Worm (Caenorhabditis elegans) whole organism, young adult: Measurements from ENCODE around the gene txt-10.

Experiments used
- C17E4.6 ChIP-seq: fragments of 200-800 bp; sonication (Bioruptor generic); IDR thresholded peaks from 2 replicates; pipeline ENCODE4 v1.3.6; 2022; ENCODE audit warnings: missing genetic modification reagents, missing genetic modification characterization, missing compliant biosample characterization
- D2030.7 ChIP-seq: fragments of 200-800 bp; sonication (Bioruptor generic); IDR thresholded peaks from 2 replicates; pipeline ENCODE4 v1.3.6; 2022; ENCODE audit warnings: missing genetic modification reagents, missing genetic modification characterization, missing compliant biosample characterization
- F23B12.7 ChIP-seq: sonication (generic microtip); optimal IDR thresholded peaks from 2 replicates; lab custom pipeline; 2017; ENCODE audit warnings: missing genetic modification characterization, mild to moderate bottlenecking, missing compliant biosample characterization, antibody characterized with exemption, moderate library complexity; ENCODE audit not compliant: insufficient read depth
- F37B4.10 ChIP-seq: fragments of 200-800 bp; sonication (Bioruptor generic); IDR thresholded peaks from 2 replicates; pipeline ENCODE4 v1.3.6; 2022; ENCODE audit warnings: missing genetic modification characterization, missing compliant biosample characterization
- K11D2.4 ChIP-seq: fragments of 200-800 bp; sonication (Bioruptor generic); IDR thresholded peaks from 2 replicates; pipeline ENCODE4 v1.3.6; 2022; ENCODE audit warnings: missing genetic modification reagents, missing genetic modification characterization, missing compliant biosample characterization
- K12H6.12 ChIP-seq: fragments of 200-800 bp; sonication (Bioruptor generic); optimal IDR thresholded peaks from 2 replicates; lab custom pipeline; 2018; ENCODE audit warnings: mild to moderate bottlenecking, missing genetic modification characterization, missing compliant biosample characterization
- T26A5.8 ChIP-seq: sonication (generic microtip); optimal IDR thresholded peaks from 2 replicates; lab custom pipeline; 2016; ENCODE audit warnings: missing genetic modification characterization, missing compliant biosample characterization
- Y53F4B.3 ChIP-seq: fragments of 200-800 bp; sonication (Bioruptor generic); IDR thresholded peaks from 2 replicates; pipeline ENCODE4 v1.3.6; 2022; ENCODE audit warnings: missing genetic modification reagents, missing genetic modification characterization, missing compliant biosample characterization
- Y67H2A.10 ChIP-seq: fragments of 200-800 bp; sonication (Bioruptor generic); conservative IDR thresholded peaks from 2 replicates; pipeline ENCODE4 v1.3.6; 2022; ENCODE audit warnings: missing genetic modification reagents, missing genetic modification characterization, missing compliant biosample characterization
- Y79H2A.3 ChIP-seq: fragments of 200-800 bp; sonication (Bioruptor generic); conservative IDR thresholded peaks from 2 replicates; pipeline ENCODE4 v1.3.6; 2022; ENCODE audit warnings: missing genetic modification reagents, missing genetic modification characterization, missing compliant biosample characterization
- akir-1 ChIP-seq: fragments of 200-800 bp; sonication (Bioruptor generic); optimal IDR thresholded peaks from 2 replicates; lab custom pipeline; 2018; ENCODE audit warnings: mild to moderate bottlenecking, missing genetic modification characterization, moderate library complexity, missing compliant biosample characterization
- athp-1 ChIP-seq: sonication (generic microtip); optimal IDR thresholded peaks from 2 replicates; lab custom pipeline; 2017; ENCODE audit warnings: mild to moderate bottlenecking, missing genetic modification characterization, missing compliant biosample characterization
- attf-3 ChIP-seq: fragments of 200-800 bp; sonication (Bioruptor generic); conservative IDR thresholded peaks from 2 replicates; pipeline ENCODE4 v1.3.6; 2022; ENCODE audit warnings: missing genetic modification reagents, missing genetic modification characterization, missing compliant biosample characterization
- bed-1 ChIP-seq: fragments of 200-800 bp; sonication (Bioruptor generic); IDR thresholded peaks from 2 replicates; pipeline ENCODE4 v1.3.6; 2022; ENCODE audit warnings: missing genetic modification reagents, missing genetic modification characterization, missing compliant biosample characterization
- bed-2 ChIP-seq: fragments of 200-800 bp; sonication (Bioruptor generic); IDR thresholded peaks from 2 replicates; pipeline ENCODE4 v1.3.6; 2022; ENCODE audit warnings: missing genetic modification reagents, missing genetic modification characterization, missing compliant biosample characterization
- ccch-3 ChIP-seq: fragments of 200-800 bp; sonication (Bioruptor generic); optimal IDR thresholded peaks from 2 replicates; lab custom pipeline; 2018; ENCODE audit warnings: mild to moderate bottlenecking, missing genetic modification characterization, missing compliant biosample characterization
- cebp-1 ChIP-seq, 2 experiments: fragments of 200-800 bp in 1 of 2; sonication (Bioruptor generic) in 1 of 2; sonication (generic microtip) in 1 of 2; IDR thresholded peaks in 1 of 2; optimal IDR thresholded peaks in 1 of 2; 2 replicates each; pipeline versions ENCODE4 v1.3.6 to Lab custom; 2017 to 2022; ENCODE audit warnings: missing compliant biosample characterization in 2 of 2, missing genetic modification characterization in 2 of 2, mild to moderate bottlenecking in 1 of 2, missing genetic modification reagents in 1 of 2, moderate library complexity in 1 of 2
- cebp-2 ChIP-seq: fragments of 200-800 bp; sonication (Bioruptor generic); IDR thresholded peaks from 2 replicates; pipeline ENCODE4 v1.3.6; 2022; ENCODE audit warnings: missing genetic modification characterization, missing compliant biosample characterization
- ceh-40 ChIP-seq: fragments of 200-800 bp; sonication (Bioruptor generic); IDR thresholded peaks from 2 replicates; pipeline ENCODE4 v1.3.6; 2022; ENCODE audit warnings: missing genetic modification characterization, missing compliant biosample characterization
- ceh-58 ChIP-seq: fragments of 200-800 bp; sonication (Bioruptor generic); IDR thresholded peaks from 2 replicates; pipeline ENCODE4 v1.3.6; 2022; ENCODE audit warnings: missing genetic modification characterization, missing compliant biosample characterization
- ceh-79 ChIP-seq: sonication (generic microtip); optimal IDR thresholded peaks from 2 replicates; lab custom pipeline; 2017; ENCODE audit warnings: mild to moderate bottlenecking, missing genetic modification characterization, missing compliant biosample characterization
- ceh-91 ChIP-seq: fragments of 200-800 bp; sonication (Bioruptor generic); IDR thresholded peaks from 2 replicates; pipeline ENCODE4 v1.3.6; 2022; ENCODE audit warnings: missing genetic modification reagents, missing genetic modification characterization, missing compliant biosample characterization
- dpff-1 ChIP-seq: sonication (generic microtip); optimal IDR thresholded peaks from 2 replicates; lab custom pipeline; 2017; ENCODE audit warnings: mild to moderate bottlenecking, missing genetic modification characterization, missing compliant biosample characterization
- egl-44 ChIP-seq: fragments of 200-800 bp; sonication (Bioruptor generic); IDR thresholded peaks from 2 replicates; pipeline ENCODE4 v1.3.6; 2022; ENCODE audit warnings: missing genetic modification reagents, missing genetic modification characterization, missing compliant biosample characterization
- gei-17 ChIP-seq: fragments of 200-800 bp; sonication (Bioruptor generic); optimal IDR thresholded peaks from 2 replicates; lab custom pipeline; 2018; ENCODE audit warnings: mild to moderate bottlenecking, missing genetic modification characterization, missing compliant biosample characterization
- hlh-12 ChIP-seq: sonication (generic microtip); optimal IDR thresholded peaks from 2 replicates; lab custom pipeline; 2016; ENCODE audit warnings: missing genetic modification characterization, missing compliant biosample characterization
- hmg-20 ChIP-seq: fragments of 200-800 bp; sonication (Bioruptor generic); IDR thresholded peaks from 2 replicates; pipeline ENCODE4 v1.3.6; 2022; ENCODE audit warnings: missing genetic modification reagents, missing genetic modification characterization, missing compliant biosample characterization
- lag-1 ChIP-seq: fragments of 200-800 bp; sonication (Bioruptor generic); IDR thresholded peaks from 2 replicates; pipeline ENCODE4 v1.3.6; 2022; ENCODE audit warnings: missing genetic modification reagents, missing genetic modification characterization, missing compliant biosample characterization
- let-526 ChIP-seq: fragments of 200-800 bp; sonication (Bioruptor generic); IDR thresholded peaks from 2 replicates; pipeline ENCODE4 v1.3.6; 2022; ENCODE audit warnings: missing genetic modification reagents, missing genetic modification characterization, missing compliant biosample characterization
- lin-35 ChIP-seq, 3 experiments: fragments of 150-350 bp in 2 of 3; sonication (generic microtip) in 1 of 3; optimal IDR thresholded peaks; 2 replicates each; lab custom pipeline; 2014 to 2018; ENCODE audit warnings: missing biosample characterization in 3 of 3, missing genetic modification characterization in 3 of 3, missing genetic modification reagents in 3 of 3
- lin-40 ChIP-seq: sonication (generic microtip); optimal IDR thresholded peaks from 2 replicates; lab custom pipeline; 2016; ENCODE audit warnings: missing genetic modification characterization, mild to moderate bottlenecking, missing compliant biosample characterization, missing genotype, missing genetic modification reagents
- lsl-1 ChIP-seq: fragments of 200-800 bp; sonication (Bioruptor generic); optimal IDR thresholded peaks from 2 replicates; lab custom pipeline; 2018; ENCODE audit warnings: mild to moderate bottlenecking, missing genetic modification characterization, moderate library complexity, missing compliant biosample characterization
- madf-3 ChIP-seq: fragments of 200-800 bp; sonication (Bioruptor generic); IDR thresholded peaks from 2 replicates; pipeline ENCODE4 v1.3.6; 2022; ENCODE audit warnings: missing genetic modification reagents, missing genetic modification characterization, missing compliant biosample characterization
- mxl-1 ChIP-seq: sonication (generic microtip); optimal IDR thresholded peaks from 2 replicates; lab custom pipeline; 2016; ENCODE audit warnings: missing genetic modification characterization, missing compliant biosample characterization
- nfya-1 ChIP-seq: sonication (generic microtip); optimal IDR thresholded peaks from 2 replicates; lab custom pipeline; 2017; ENCODE audit warnings: antibody characterized with exemption, missing compliant biosample characterization, missing genetic modification characterization, borderline replicate concordance; ENCODE audit not compliant: insufficient read depth
- nfyb-1 ChIP-seq: fragments of 200-800 bp; sonication (Bioruptor generic); IDR thresholded peaks from 2 replicates; pipeline ENCODE4 v1.3.6; 2022; ENCODE audit warnings: missing genetic modification reagents, missing genetic modification characterization, missing compliant biosample characterization
- nhr-179 ChIP-seq: sonication (generic microtip); optimal IDR thresholded peaks from 2 replicates; lab custom pipeline; 2016; ENCODE audit warnings: mild to moderate bottlenecking, missing genetic modification characterization, missing compliant biosample characterization
- rcor-1 ChIP-seq: fragments of 200-800 bp; sonication (Bioruptor generic); IDR thresholded peaks from 2 replicates; pipeline ENCODE4 v1.3.6; 2022; ENCODE audit warnings: missing genetic modification reagents, missing genetic modification characterization, missing compliant biosample characterization
- rec-8 ChIP-seq, 2 experiments: sonication (generic microtip); optimal IDR thresholded peaks; 2 replicates each; lab custom pipeline; 2016; ENCODE audit warnings: mild to moderate bottlenecking in 2 of 2, missing genetic modification characterization in 2 of 2, missing genetic modification reagents in 2 of 2, missing genotype in 2 of 2, missing biosample characterization in 1 of 2, missing compliant biosample characterization in 1 of 2, moderate library complexity in 1 of 2
- sea-2 ChIP-seq: fragments of 200-800 bp; sonication (Bioruptor generic); IDR thresholded peaks from 2 replicates; pipeline ENCODE4 v1.3.6; 2022; ENCODE audit warnings: missing genetic modification characterization, missing compliant biosample characterization
- snpc-3.4 ChIP-seq: sonication (generic microtip); optimal IDR thresholded peaks from 2 replicates; lab custom pipeline; 2017; ENCODE audit warnings: missing genetic modification characterization, mild to moderate bottlenecking, missing compliant biosample characterization, antibody characterized with exemption, moderate library complexity, missing genotype, missing genetic modification reagents
- xnd-1 ChIP-seq: sonication (generic microtip); optimal IDR thresholded peaks from 2 replicates; lab custom pipeline; 2016; ENCODE audit warnings: missing genotype, missing genetic modification reagents, missing genetic modification characterization, missing compliant biosample characterization
- zfh-2 ChIP-seq: fragments of 200-800 bp; sonication (Bioruptor generic); conservative IDR thresholded peaks from 2 replicates; pipeline ENCODE4 v1.3.6; 2022; ENCODE audit warnings: missing genetic modification reagents, missing genetic modification characterization, missing compliant biosample characterization
- ztf-6 ChIP-seq: fragments of 200-800 bp; sonication (Bioruptor generic); IDR thresholded peaks from 2 replicates; pipeline ENCODE4 v1.3.6; 2022; ENCODE audit warnings: missing genetic modification reagents, missing genetic modification characterization, missing compliant biosample characterization

txt-10 gene

ce11 chrV:10503893-10504292 is 28.7 kb downstream of the txt-10 start, which contains the start of gene C35A5.10:
C35A5.10 (plus strand) TSS chrV:10504193.
- TF ChIP-seq ztf-6 (GFP tag; lab: Robert Waterston, UW) (no peak), lin-35 (GFP tag; optimal IDR thresholded peaks at IDR 0.05; lab: Kevin White, UChicago) (no peak), mxl-1 (tag; lab: Kevin White, UChicago) (no peak), rcor-1 (GFP tag; lab: Robert Waterston, UW) (no peak)

- no peak for TF ChIP-seq athp-1 (tag; lab: Kevin White, UChicago)
- no peak for TF ChIP-seq cebp-1 (GFP tag; IDR thresholded peaks at IDR 0.05; lab: Robert Waterston, UW)
- TF ChIP-seq cebp-1 (tag; optimal IDR thresholded peaks at IDR 0.05; lab: Kevin White, UChicago): no peak
- TF ChIP-seq F23B12.7: no peak
- no peak for TF ChIP-seq ceh-40 (GFP tag; lab: Robert Waterston, UW)
- no peak for TF ChIP-seq nfya-1 (tag; lab: Kevin White, UChicago)
- no peak for TF ChIP-seq let-526 (GFP tag; lab: Robert Waterston, UW)
- TF ChIP-seq Y53F4B.3 (GFP tag; lab: Robert Waterston, UW): no peak
- TF ChIP-seq gei-17 (GFP tag; lab: Kevin White, UChicago): no peak
- TF ChIP-seq T26A5.8 (tag; lab: Kevin White, UChicago): no peak
- TF ChIP-seq lsl-1: no peak
- TF ChIP-seq bed-1 (GFP tag; lab: Robert Waterston, UW): no peak
- TF ChIP-seq dpff-1 (tag; lab: Kevin White, UChicago): no peak
- no peak for TF ChIP-seq lag-1 (GFP tag; lab: Robert Waterston, UW)
- TF ChIP-seq xnd-1: no peak
- TF ChIP-seq madf-3 (GFP tag; lab: Robert Waterston, UW): no peak
- TF ChIP-seq nhr-179 (tag; lab: Kevin White, UChicago): no peak
Observed at ce11 chrV:10503011-10503410, 29.6 kb downstream of the txt-10 start, which contains the start of gene C35A5.11. C35A5.11 (minus strand) TSS chrV:10503111.

- TF ChIP-seq ceh-91 (no peak), rec-8 (tag; optimal IDR thresholded peaks at IDR 0.05; lab: Kevin White, UChicago) (no peak), F37B4.10 (no peak), attf-3 (no peak), Y67H2A.10 (GFP tag; lab: Robert Waterston, UW) (no peak), mxl-1 (tag; lab: Kevin White, UChicago) (no peak), cebp-2 (GFP tag; lab: Robert Waterston, UW) (no peak), ceh-58 (GFP tag; lab: Robert Waterston, UW) (no peak), D2030.7 (GFP tag; lab: Robert Waterston, UW) (no peak), egl-44 (no peak), Y79H2A.3 (GFP tag; lab: Robert Waterston, UW) (no peak), akir-1 (GFP tag; lab: Kevin White, UChicago) (no peak), K12H6.12 (no peak), nhr-179 (tag; lab: Kevin White, UChicago) (no peak), snpc-3.4 (no peak), bed-1 (GFP tag; lab: Robert Waterston, UW) (no peak)
- TF ChIP-seq, all 124 proteins: peak for 0
Observed at ce11 chrV:10501295-10501694, 31.3 kb downstream of the txt-10 start, which contains the start of gene C35A5.3. C35A5.3 (minus strand) TSS chrV:10501395.

ce11 chrV:10496733-10497132 is 35.9 kb downstream of the txt-10 start, which contains the start of gene C35A5.4:
C35A5.4 (plus strand) TSS chrV:10497033.
- TF ChIP-seq lin-40 (tag; lab: Kevin White, UChicago) (no peak), ceh-79 (tag; lab: Kevin White, UChicago) (no peak), hmg-20 (GFP tag; lab: Robert Waterston, UW) (no peak), mxl-1 (tag; lab: Kevin White, UChicago) (no peak), T26A5.8 (tag; lab: Kevin White, UChicago) (no peak), ccch-3 (GFP tag; lab: Kevin White, UChicago) (no peak), ceh-91 (no peak), gei-17 (GFP tag; lab: Kevin White, UChicago) (no peak), nfyb-1 (GFP tag; lab: Robert Waterston, UW) (no peak), zfh-2 (GFP tag; lab: Robert Waterston, UW) (no peak), C17E4.6 (GFP tag; lab: Robert Waterston, UW) (no peak), sea-2 (GFP tag; lab: Robert Waterston, UW) (no peak), hlh-12 (tag; lab: Kevin White, UChicago) (no peak), bed-2 (GFP tag; lab: Robert Waterston, UW) (no peak), dpff-1 (tag; lab: Kevin White, UChicago) (no peak), K11D2.4 (GFP tag; lab: Robert Waterston, UW) (no peak)
